Worm (Caenorhabditis elegans): Measurements from ENCODE around the gene F11D11.3.

DNA sequence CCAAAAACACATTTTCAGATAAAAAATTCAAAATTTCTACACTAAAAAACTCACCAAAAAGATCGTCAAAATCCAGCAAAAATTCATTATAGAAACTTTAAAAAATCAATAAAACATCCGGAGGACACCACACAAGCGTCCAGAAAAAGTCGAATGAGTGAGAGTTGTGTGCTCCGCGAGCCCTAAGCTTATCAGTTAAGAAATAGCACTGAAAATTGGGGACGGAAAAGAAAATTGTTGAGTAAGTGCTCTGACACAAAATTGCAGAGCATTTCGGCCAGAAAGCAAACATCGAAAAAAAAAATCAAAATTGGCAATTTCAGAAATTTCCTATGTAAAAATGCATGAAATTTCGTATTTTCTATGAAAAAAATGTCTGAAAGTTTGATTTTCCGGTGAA is 22.4 kb downstream of the F11D11.3 start:
- TF ChIP-seq dmd-4 (tag; optimal IDR thresholded peaks at IDR 0.05) (no peak), unc-62 (GFP tag; optimal IDR thresholded peaks at IDR 0.05) (no peak), nhr-237 (tag; optimal IDR thresholded peaks at IDR 0.05) (no peak), mdl-1 (tag; optimal IDR thresholded peaks at IDR 0.05) (no peak), lin-13 (GFP tag; optimal IDR thresholded peaks at IDR 0.05) (no peak), egl-27 (tag; optimal IDR thresholded peaks at IDR 0.05) (no peak)
